Worm (Caenorhabditis elegans) whole organism, late embryonic: ENCODE data around the gene C03C10.5.
A peak's percentile ranks its signal among the peaks of the same experiment; 100 is the strongest.

Experiments
- C38D4.7 ChIP-seq: fragments of 200-800 bp; sonication (Bioruptor generic); optimal IDR thresholded peaks from 2 replicates; lab custom pipeline; 2018; ENCODE audit warnings: mild to moderate bottlenecking, missing genetic modification characterization, moderate library complexity, missing compliant biosample characterization
- F13H6.1 ChIP-seq: sonication (generic microtip); optimal IDR thresholded peaks from 2 replicates; lab custom pipeline; 2016; ENCODE audit warnings: missing genetic modification characterization, missing compliant biosample characterization
- K02D7.2 ChIP-seq: sonication (generic microtip); optimal IDR thresholded peaks from 2 replicates; lab custom pipeline; 2017; ENCODE audit warnings: mild to moderate bottlenecking, missing genetic modification characterization, missing compliant biosample characterization
- K09A11.1 ChIP-seq: sonication (generic microtip); optimal IDR thresholded peaks from 2 replicates; lab custom pipeline; 2017; ENCODE audit warnings: antibody characterized with exemption, mild to moderate bottlenecking, missing genetic modification characterization, missing compliant biosample characterization; ENCODE audit not compliant: insufficient read depth
- ceh-14 ChIP-seq: sonication (generic microtip); optimal IDR thresholded peaks from 2 replicates; lab custom pipeline; 2016; ENCODE audit warnings: missing genotype, missing genetic modification characterization, missing compliant biosample characterization
- ceh-18 ChIP-seq: sonication (generic microtip); optimal IDR thresholded peaks from 2 replicates; lab custom pipeline; 2016; ENCODE audit warnings: missing genetic modification characterization, missing compliant biosample characterization
- ceh-19 ChIP-seq: fragments of 200-800 bp; sonication (Bioruptor generic); optimal IDR thresholded peaks from 2 replicates; lab custom pipeline; 2018; ENCODE audit warnings: mild to moderate bottlenecking, missing genetic modification characterization, missing compliant biosample characterization
- ceh-22 ChIP-seq: sonication (generic microtip); optimal IDR thresholded peaks from 2 replicates; lab custom pipeline; 2017; ENCODE audit warnings: missing biosample characterization, missing genetic modification characterization
- ceh-31 ChIP-seq: sonication (generic microtip); optimal IDR thresholded peaks from 2 replicates; lab custom pipeline; 2016; ENCODE audit warnings: missing genetic modification characterization, missing compliant biosample characterization
- ceh-34 ChIP-seq: sonication (generic microtip); optimal IDR thresholded peaks from 2 replicates; lab custom pipeline; 2016; ENCODE audit warnings: mild to moderate bottlenecking, missing genetic modification characterization, missing compliant biosample characterization
- ceh-45 ChIP-seq: fragments of 200-800 bp; sonication (Bioruptor generic); IDR thresholded peaks from 2 replicates; pipeline ENCODE4 v1.3.6; 2022; ENCODE audit warnings: missing genetic modification reagents, missing genetic modification characterization, missing compliant biosample characterization
- ceh-48 ChIP-seq: sonication (generic microtip); optimal IDR thresholded peaks from 2 replicates; lab custom pipeline; 2016; ENCODE audit warnings: missing genetic modification characterization, inconsistent platforms, missing compliant biosample characterization
- ceh-6 ChIP-seq: fragments of 200-800 bp; sonication (Bioruptor generic); optimal IDR thresholded peaks from 2 replicates; lab custom pipeline; 2018; ENCODE audit warnings: mild to moderate bottlenecking, missing genetic modification characterization, missing compliant biosample characterization
- che-1 ChIP-seq: sonication (generic microtip); optimal IDR thresholded peaks from 2 replicates; lab custom pipeline; 2016; ENCODE audit warnings: mild to moderate bottlenecking, missing genetic modification characterization, missing compliant biosample characterization
- dve-1 ChIP-seq: sonication (generic microtip); optimal IDR thresholded peaks from 2 replicates; lab custom pipeline; 2017; ENCODE audit warnings: antibody characterized with exemption, mild to moderate bottlenecking, missing genetic modification characterization, missing compliant biosample characterization
- eyg-1 ChIP-seq: sonication (generic microtip); optimal IDR thresholded peaks from 2 replicates; lab custom pipeline; 2016; ENCODE audit warnings: missing genotype, missing genetic modification characterization, missing compliant biosample characterization
- gmeb-2 ChIP-seq: sonication (generic microtip); optimal IDR thresholded peaks from 2 replicates; lab custom pipeline; 2016; ENCODE audit warnings: missing genetic modification characterization, inconsistent platforms, missing compliant biosample characterization
- hlh-30 ChIP-seq: sonication (generic microtip); optimal IDR thresholded peaks from 2 replicates; lab custom pipeline; 2017; ENCODE audit warnings: antibody characterized with exemption, missing genetic modification characterization, missing compliant biosample characterization; ENCODE audit not compliant: insufficient read depth
- hlh-6 ChIP-seq: sonication (generic microtip); optimal IDR thresholded peaks from 2 replicates; lab custom pipeline; 2016; ENCODE audit warnings: missing genotype, missing genetic modification characterization, missing compliant biosample characterization
- lim-6 ChIP-seq: sonication (generic microtip); optimal IDR thresholded peaks from 2 replicates; lab custom pipeline; 2016; ENCODE audit warnings: missing genetic modification characterization, missing compliant biosample characterization
- lin-11 ChIP-seq: fragments of 200-800 bp; sonication (Bioruptor generic); optimal IDR thresholded peaks from 2 replicates; lab custom pipeline; 2018; ENCODE audit warnings: mild to moderate bottlenecking, missing genetic modification characterization, missing compliant biosample characterization
- madf-2 ChIP-seq: sonication (generic microtip); optimal IDR thresholded peaks from 2 replicates; lab custom pipeline; 2017; ENCODE audit warnings: missing genetic modification characterization, missing compliant biosample characterization
- nfya-1 ChIP-seq: sonication (generic microtip); optimal IDR thresholded peaks from 2 replicates; lab custom pipeline; 2017; ENCODE audit warnings: missing genetic modification characterization, mild to moderate bottlenecking, missing compliant biosample characterization, antibody characterized with exemption, moderate library complexity
- nhr-232 ChIP-seq: sonication (generic microtip); optimal IDR thresholded peaks from 2 replicates; lab custom pipeline; 2016; ENCODE audit warnings: missing genetic modification characterization, missing compliant biosample characterization
- npax-4 ChIP-seq: sonication (generic microtip); optimal IDR thresholded peaks from 2 replicates; lab custom pipeline; 2016; ENCODE audit warnings: missing genetic modification characterization, missing compliant biosample characterization
- pat-9 ChIP-seq: fragments of 200-800 bp; sonication (Bioruptor generic); optimal IDR thresholded peaks from 2 replicates; lab custom pipeline; 2018; ENCODE audit warnings: mild to moderate bottlenecking, missing genetic modification characterization, moderate library complexity, missing compliant biosample characterization
- pros-1 ChIP-seq: fragments of 150-350 bp; optimal IDR thresholded peaks from 2 replicates; lab custom pipeline; 2014; ENCODE audit warnings: missing biosample characterization, missing genetic modification reagents, missing genetic modification characterization
- ref-2 ChIP-seq: sonication (generic microtip); optimal IDR thresholded peaks from 2 replicates; lab custom pipeline; 2016; ENCODE audit warnings: missing genetic modification characterization, missing compliant biosample characterization
- rnt-1 ChIP-seq: sonication (generic microtip); optimal IDR thresholded peaks from 2 replicates; lab custom pipeline; 2016; ENCODE audit warnings: missing genetic modification characterization, missing compliant biosample characterization
- sox-2 ChIP-seq: fragments of 200-800 bp; sonication (Bioruptor generic); IDR thresholded peaks from 2 replicates; pipeline ENCODE4 v1.3.6; 2022; ENCODE audit warnings: missing genetic modification reagents, missing genetic modification characterization, missing compliant biosample characterization
- syd-9 ChIP-seq: sonication (generic microtip); optimal IDR thresholded peaks from 2 replicates; lab custom pipeline; 2016; ENCODE audit warnings: mild to moderate bottlenecking, missing genetic modification characterization, moderate library complexity, missing compliant biosample characterization
- tbx-2 ChIP-seq: sonication (generic microtip); optimal IDR thresholded peaks from 2 replicates; lab custom pipeline; 2016; ENCODE audit warnings: missing genetic modification characterization, missing compliant biosample characterization
- tbx-7 ChIP-seq: sonication (generic microtip); optimal IDR thresholded peaks from 2 replicates; lab custom pipeline; 2016; ENCODE audit warnings: missing genotype, missing genetic modification characterization, missing compliant biosample characterization
- unc-3 ChIP-seq, 2 experiments: fragments of 200-800 bp in 1 of 2; sonication (Bioruptor generic) in 1 of 2; sonication (generic microtip) in 1 of 2; conservative IDR thresholded peaks in 1 of 2; optimal IDR thresholded peaks in 1 of 2; 2 replicates each; pipeline versions ENCODE4 v1.3.6 to Lab custom; 2016 to 2022; ENCODE audit warnings: missing compliant biosample characterization in 2 of 2, missing genetic modification characterization in 2 of 2, missing genetic modification reagents in 1 of 2
- unc-42 ChIP-seq: sonication (generic microtip); optimal IDR thresholded peaks from 2 replicates; lab custom pipeline; 2016; ENCODE audit warnings: missing genotype, missing genetic modification characterization, missing compliant biosample characterization
- zip-5 ChIP-seq: sonication (generic microtip); optimal IDR thresholded peaks from 2 replicates; lab custom pipeline; 2016; ENCODE audit warnings: missing genetic modification characterization, missing compliant biosample characterization

C03C10.5 gene

ce11 chrIII:4087565-4087964, 4.4 kb downstream of the C03C10.5 start:
- TF ChIP-seq ref-2 (tag; lab: Kevin White, UChicago) (no peak), npax-4 (tag; lab: Kevin White, UChicago) (no peak), pat-9 (tag; lab: Kevin White, UChicago) (no peak), tbx-2 (tag; lab: Kevin White, UChicago) (peak; percentile 57), pros-1 (tag; lab: Kevin White, UChicago) (peak; percentile 35), nfya-1 (tag; lab: Kevin White, UChicago) (peak; percentile 63), K02D7.2 (tag; lab: Kevin White, UChicago) (no peak), dve-1 (tag; lab: Kevin White, UChicago) (no peak), ceh-6 (GFP tag; lab: Kevin White, UChicago) (no peak), C38D4.7 (GFP tag; lab: Kevin White, UChicago) (no peak), ceh-48 (peak; percentile 69), ceh-34 (tag; lab: Kevin White, UChicago) (peak; percentile 34), hlh-30 (tag; lab: Kevin White, UChicago) (peak; percentile 27), lim-6 (tag; lab: Kevin White, UChicago) (no peak), tbx-7 (tag; lab: Kevin White, UChicago) (no peak), ceh-31 (tag; lab: Kevin White, UChicago) (peak; percentile 72), unc-42 (tag; lab: Kevin White, UChicago) (peak; percentile 55), eyg-1 (peak; percentile 7), rnt-1 (tag; lab: Kevin White, UChicago) (peak; percentile 51), lin-11 (tag; lab: Kevin White, UChicago) (no peak), madf-2 (tag; lab: Kevin White, UChicago) (peak; percentile 10), ceh-18 (tag; lab: Kevin White, UChicago) (peak; percentile 19), hlh-6 (tag; lab: Kevin White, UChicago) (no peak), F13H6.1 (no peak)

DNA sequence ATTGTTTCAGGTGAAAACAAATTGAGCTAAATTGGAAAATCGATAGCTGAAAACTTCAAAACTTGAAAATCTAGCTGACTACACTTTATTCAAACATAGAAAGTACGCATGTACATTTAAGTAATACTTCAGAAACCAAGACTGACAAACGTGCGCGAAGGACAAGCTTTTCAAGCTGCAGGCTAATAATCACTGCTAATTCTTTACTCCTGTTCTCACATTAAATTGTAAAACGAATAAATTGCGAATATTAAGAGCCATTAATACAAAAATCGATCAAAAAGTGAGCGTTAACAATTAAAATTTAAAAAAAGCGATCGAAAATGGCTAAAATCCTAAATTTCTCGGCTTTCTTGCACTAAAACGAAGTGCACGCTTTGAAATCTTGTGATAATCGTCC, 4.9 kb downstream of the C03C10.5 start:
- no peak for TF ChIP-seq sox-2 (GFP tag; lab: Robert Waterston, UW)
- TF ChIP-seq ceh-22 (tag; lab: Kevin White, UChicago), result no peak
- no peak for TF ChIP-seq unc-42 (tag; lab: Kevin White, UChicago)
- no peak for TF ChIP-seq ceh-19 (GFP tag; lab: Kevin White, UChicago)
- TF ChIP-seq eyg-1, result no peak
- no peak for TF ChIP-seq ceh-14 (tag; lab: Kevin White, UChicago)
- TF ChIP-seq lim-6 (tag; lab: Kevin White, UChicago), result no peak
- TF ChIP-seq che-1 (tag; lab: Kevin White, UChicago), result no peak
- TF ChIP-seq gmeb-2 (tag; lab: Kevin White, UChicago), result no peak
- TF ChIP-seq unc-3 (GFP tag; conservative IDR thresholded peaks at IDR 0.05; lab: Robert Waterston, UW), result no peak
- no peak for TF ChIP-seq unc-3 (tag; optimal IDR thresholded peaks at IDR 0.05; lab: Kevin White, UChicago)
- TF ChIP-seq rnt-1 (tag; lab: Kevin White, UChicago), result no peak
- no peak for TF ChIP-seq ceh-45 (GFP tag; lab: Robert Waterston, UW)
- no peak for TF ChIP-seq syd-9 (tag; lab: Kevin White, UChicago)
- TF ChIP-seq zip-5 (tag; lab: Kevin White, UChicago), result no peak
- no peak for TF ChIP-seq K09A11.1

- TF ChIP-seq nhr-232, result no peak
- no peak for TF ChIP-seq rnt-1 (tag; lab: Kevin White, UChicago)
- TF ChIP-seq madf-2 (tag; lab: Kevin White, UChicago), result no peak
- TF ChIP-seq K09A11.1, result no peak
- TF ChIP-seq F13H6.1, result no peak
- no peak for TF ChIP-seq C38D4.7 (GFP tag; lab: Kevin White, UChicago)
- TF ChIP-seq ceh-22 (tag; lab: Kevin White, UChicago), result no peak
Measured at ce11 chrIII:4086536-4086935, 5.4 kb downstream of the C03C10.5 start, which contains the start of gene kin-19. Gene kin-19, minus strand, starts transcription at chrIII:4086636.
